Worm (Caenorhabditis elegans): ENCODE measurements around the gene mam-2.

- TF ChIP-seq ces-1 (GFP tag; optimal IDR thresholded peaks at IDR 0.05) (no peak), lsy-2 (tag; optimal IDR thresholded peaks at IDR 0.05) (no peak), sptf-1 (tag; optimal IDR thresholded peaks at IDR 0.05) (no peak), unc-39 (tag; optimal IDR thresholded peaks at IDR 0.05) (no peak), lin-13 (tag; optimal IDR thresholded peaks at IDR 0.05) (no peak), unc-62 (GFP tag; optimal IDR thresholded peaks at IDR 0.05) (no peak), elt-3 (tag; optimal IDR thresholded peaks at IDR 0.05) (no peak), snpc-4 (tag; optimal IDR thresholded peaks at IDR 0.05) (no peak), drap-1 (GFP tag; optimal IDR thresholded peaks at IDR 0.05) (no peak), nhr-12 (tag; optimal IDR thresholded peaks at IDR 0.05) (no peak)
These were observed 13.9 kb upstream of the mam-2 start, which contains the start of the genes kin-5 and C47E12.11 for ce11 chrIV:9969081-9969480.

Data from whole organism, mixed stage, embryonic.